Fruit fly (Drosophila melanogaster) whole organism, embryonic: ENCODE measurements around the gene CG31249.
A peak's percentile ranks its signal among the peaks of the same experiment; 100 is the strongest.

Experiments used
- Aef1 ChIP-seq: fragments of 200-800 bp; sonication (Bioruptor generic); IDR thresholded peaks from 3 replicates; pipeline ENCODE4 v1.3.6; 2022; ENCODE audit warnings: missing biosample characterization, missing genetic modification characterization
- CG10543 ChIP-seq: fragments of 200-800 bp; sonication (Bioruptor generic); optimal IDR thresholded peaks from 3 replicates; lab custom pipeline; 2017; ENCODE audit warnings: missing biosample characterization, mild to moderate bottlenecking, missing genetic modification characterization, moderate library complexity
- CG12659 ChIP-seq: fragments of 200-800 bp; sonication (Bioruptor generic); optimal IDR thresholded peaks from 3 replicates; lab custom pipeline; 2017; ENCODE audit warnings: mild to moderate bottlenecking, missing biosample characterization, missing genetic modification reagents, missing genetic modification characterization
- CG14014 ChIP-seq: fragments of 200-800 bp; sonication (Bioruptor generic); IDR thresholded peaks from 2 replicates; pipeline ENCODE4 v1.3.6; 2022; ENCODE audit warnings: missing biosample characterization, missing genetic modification characterization
- CG14710 ChIP-seq: fragments of 200-800 bp; sonication (Bioruptor generic); optimal IDR thresholded peaks from 3 replicates; lab custom pipeline; 2019; ENCODE audit warnings: missing biosample characterization, mild to moderate bottlenecking, missing genetic modification characterization, moderate library complexity
- CG15011 ChIP-seq: fragments of 200-800 bp; sonication (Bioruptor generic); optimal IDR thresholded peaks from 3 replicates; lab custom pipeline; 2018; ENCODE audit warnings: missing biosample characterization, mild to moderate bottlenecking, missing genetic modification characterization
- CG1529 ChIP-seq: fragments of 200-800 bp; sonication (Bioruptor generic); optimal IDR thresholded peaks from 3 replicates; lab custom pipeline; 2018; ENCODE audit warnings: missing biosample characterization, missing genetic modification characterization
- CG15601 ChIP-seq: fragments of 200-800 bp; sonication (Bioruptor generic); optimal IDR thresholded peaks from 3 replicates; lab custom pipeline; 2019; ENCODE audit warnings: missing biosample characterization, mild to moderate bottlenecking, missing genetic modification characterization, moderate library complexity
- CG1603 ChIP-seq: fragments of 200-800 bp; sonication (Bioruptor generic); optimal IDR thresholded peaks from 2 replicates; lab custom pipeline; 2019; ENCODE audit warnings: missing biosample characterization, mild to moderate bottlenecking, missing genetic modification characterization, moderate library complexity
- CG16779 ChIP-seq: fragments of 200-800 bp; sonication (Bioruptor generic); IDR thresholded peaks from 2 replicates; pipeline ENCODE4 v1.3.6; 2022; ENCODE audit warnings: missing biosample characterization, missing genetic modification characterization
- CG17829 ChIP-seq: fragments of 200-800 bp; optimal IDR thresholded peaks from 2 replicates; lab custom pipeline; 2019; ENCODE audit warnings: missing biosample characterization, mild to moderate bottlenecking, missing genetic modification characterization, moderate library complexity
- CG17912 ChIP-seq: fragments of 200-800 bp; sonication (Bioruptor generic); optimal IDR thresholded peaks from 2 replicates; lab custom pipeline; 2018; ENCODE audit warnings: missing biosample characterization, mild to moderate bottlenecking, missing genetic modification characterization
- CG18476 ChIP-seq: fragments of 200-800 bp; sonication (Bioruptor generic); optimal IDR thresholded peaks from 2 replicates; lab custom pipeline; 2016; ENCODE audit warnings: missing biosample characterization, mild to moderate bottlenecking, missing genetic modification characterization
- CG2129 ChIP-seq: fragments of 200-800 bp; sonication (Bioruptor generic); IDR thresholded peaks from 2 replicates; pipeline ENCODE4 v1.3.6; 2022; ENCODE audit warnings: missing biosample characterization, missing genetic modification characterization; ENCODE audit not compliant: partially characterized antibody
- CG31365 ChIP-seq: fragments of 200-800 bp; sonication (Bioruptor generic); optimal IDR thresholded peaks from 2 replicates; lab custom pipeline; 2018; ENCODE audit warnings: missing biosample characterization, mild to moderate bottlenecking, missing genetic modification characterization
- CG33557 ChIP-seq: fragments of 200-800 bp; sonication (Bioruptor generic); optimal IDR thresholded peaks from 2 replicates; lab custom pipeline; 2019; ENCODE audit warnings: missing biosample characterization, mild to moderate bottlenecking, missing genetic modification characterization, moderate library complexity
- CG7745 ChIP-seq: fragments of 200-800 bp; sonication (Bioruptor generic); optimal IDR thresholded peaks from 2 replicates; lab custom pipeline; 2018; ENCODE audit warnings: missing biosample characterization, mild to moderate bottlenecking, missing genetic modification characterization, moderate library complexity
- CG8359 ChIP-seq: fragments of 200-800 bp; sonication (Bioruptor generic); optimal IDR thresholded peaks from 2 replicates; lab custom pipeline; 2017; ENCODE audit warnings: missing biosample characterization, mild to moderate bottlenecking, missing genetic modification characterization, borderline replicate concordance
- CG8944 ChIP-seq: fragments of 200-800 bp; sonication (Bioruptor generic); optimal IDR thresholded peaks from 3 replicates; lab custom pipeline; 2016; ENCODE audit warnings: missing biosample characterization, missing genetic modification characterization
- CG9727 ChIP-seq: fragments of 200-800 bp; sonication (Bioruptor generic); optimal IDR thresholded peaks from 3 replicates; lab custom pipeline; 2017; ENCODE audit warnings: missing biosample characterization, mild to moderate bottlenecking, missing genetic modification characterization
- Chrac-16 ChIP-seq: fragments of 200-800 bp; sonication (Bioruptor generic); optimal IDR thresholded peaks from 3 replicates; lab custom pipeline; 2016; ENCODE audit warnings: missing biosample characterization, missing genetic modification characterization
- D19A ChIP-seq: fragments of 200-800 bp; optimal IDR thresholded peaks from 3 replicates; lab custom pipeline; 2019; ENCODE audit warnings: missing biosample characterization, mild to moderate bottlenecking, missing genetic modification characterization, moderate library complexity
- Dip3 ChIP-seq: fragments of 200-800 bp; sonication (Bioruptor generic); optimal IDR thresholded peaks from 3 replicates; lab custom pipeline; 2016; ENCODE audit warnings: missing biosample characterization, missing genetic modification characterization
- Doc2 ChIP-seq: fragments of 200-800 bp; sonication (Bioruptor generic); IDR thresholded peaks from 2 replicates; pipeline ENCODE4 v1.3.6; 2022; ENCODE audit warnings: missing biosample characterization, missing genetic modification characterization
- Hmr ChIP-seq: fragments of 200-800 bp; sonication (Bioruptor generic); optimal IDR thresholded peaks from 3 replicates; lab custom pipeline; 2017; ENCODE audit warnings: mild to moderate bottlenecking, missing biosample characterization, missing genetic modification reagents, missing genetic modification characterization
- Myb ChIP-seq: fragments of 200-800 bp; sonication (Bioruptor generic); optimal IDR thresholded peaks from 2 replicates; lab custom pipeline; 2016; ENCODE audit warnings: missing biosample characterization, missing genetic modification characterization
- NFAT ChIP-seq: fragments of 200-800 bp; sonication (Bioruptor generic); IDR thresholded peaks from 2 replicates; pipeline ENCODE4 v1.3.6; 2022; ENCODE audit warnings: missing biosample characterization, missing genetic modification characterization
- Nf-YC ChIP-seq: fragments of 200-800 bp; optimal IDR thresholded peaks from 3 replicates; lab custom pipeline; 2019; ENCODE audit warnings: missing biosample characterization, mild to moderate bottlenecking, missing genetic modification characterization, moderate library complexity
- Pdp1 ChIP-seq, 2 experiments: fragments of 200-800 bp; sonication (Bioruptor generic); optimal IDR thresholded peaks; 3 replicates each; lab custom pipeline; 2016; ENCODE audit warnings: missing biosample characterization in 2 of 2, missing genetic modification characterization in 2 of 2, mild to moderate bottlenecking in 1 of 2, moderate library complexity in 1 of 2
- Vsx1 ChIP-seq: fragments of 200-800 bp; sonication (Bioruptor generic); optimal IDR thresholded peaks from 2 replicates; lab custom pipeline; 2017; ENCODE audit warnings: missing biosample characterization, mild to moderate bottlenecking, missing genetic modification characterization, missing genetic modification reagents
- al ChIP-seq: fragments of 200-800 bp; sonication (Bioruptor generic); IDR thresholded peaks from 2 replicates; pipeline ENCODE4 v1.3.6; 2022; ENCODE audit warnings: missing biosample characterization, missing genetic modification characterization
- bab2 ChIP-seq: fragments of 200-800 bp; sonication (Bioruptor generic); optimal IDR thresholded peaks from 2 replicates; lab custom pipeline; 2016; ENCODE audit warnings: missing biosample characterization, missing genetic modification characterization
- crp ChIP-seq, 2 experiments: fragments of 200-800 bp; sonication (Bioruptor generic); optimal IDR thresholded peaks; 2 replicates in 1 of 2; 3 replicates in 1 of 2; lab custom pipeline; 2017; ENCODE audit warnings: missing biosample characterization in 2 of 2, missing genetic modification characterization in 2 of 2, mild to moderate bottlenecking in 1 of 2, moderate library complexity in 1 of 2
- ems ChIP-seq: fragments of 200-800 bp; sonication (Bioruptor generic); optimal IDR thresholded peaks from 3 replicates; lab custom pipeline; 2016; ENCODE audit warnings: missing biosample characterization, missing genetic modification characterization
- exex ChIP-seq: fragments of 200-800 bp; sonication (Bioruptor generic); optimal IDR thresholded peaks from 4 replicates; lab custom pipeline; 2018; ENCODE audit warnings: missing biosample characterization, mild to moderate bottlenecking, missing genetic modification characterization, moderate library complexity
- gcm ChIP-seq: fragments of 200-800 bp; sonication (Bioruptor generic); optimal IDR thresholded peaks from 2 replicates; lab custom pipeline; 2019; ENCODE audit warnings: missing biosample characterization, mild to moderate bottlenecking, missing genetic modification characterization, moderate library complexity
- gem ChIP-seq: fragments of 200-800 bp; sonication (Bioruptor generic); optimal IDR thresholded peaks from 2 replicates; lab custom pipeline; 2019; ENCODE audit warnings: missing biosample characterization, mild to moderate bottlenecking, missing genetic modification characterization, moderate library complexity
- kay ChIP-seq: fragments of 200-800 bp; sonication (Bioruptor generic); optimal IDR thresholded peaks from 2 replicates; lab custom pipeline; 2016; ENCODE audit warnings: missing biosample characterization, missing genetic modification characterization
- knrl ChIP-seq: fragments of 200-800 bp; sonication (Bioruptor generic); IDR thresholded peaks from 3 replicates; pipeline ENCODE4 v1.3.6; 2022; ENCODE audit warnings: missing biosample characterization, missing genetic modification characterization; ENCODE audit not compliant: partially characterized antibody
- lilli ChIP-seq: fragments of 200-800 bp; sonication (Bioruptor generic); optimal IDR thresholded peaks from 3 replicates; lab custom pipeline; 2016; ENCODE audit warnings: missing biosample characterization, missing genetic modification characterization
- lola ChIP-seq, 3 experiments: fragments of >200 bp in 2 of 3; fragments of 200-800 bp in 1 of 3; sonication (Bioruptor generic) in 1 of 3; optimal IDR thresholded peaks; 2 replicates each; lab custom pipeline; 2017 to 2019; ENCODE audit warnings: missing biosample characterization in 3 of 3, missing genetic modification characterization in 3 of 3, mild to moderate bottlenecking in 1 of 3, moderate library complexity in 1 of 3
- odd ChIP-seq: fragments of 200-800 bp; sonication (Bioruptor generic); optimal IDR thresholded peaks from 2 replicates; lab custom pipeline; 2017; ENCODE audit warnings: missing biosample characterization, mild to moderate bottlenecking, missing genetic modification characterization
- phol ChIP-seq: fragments of 200-800 bp; sonication (Bioruptor generic); optimal IDR thresholded peaks from 3 replicates; lab custom pipeline; 2018; ENCODE audit warnings: missing biosample characterization, mild to moderate bottlenecking, missing genetic modification characterization, moderate library complexity
- salm ChIP-seq: fragments of 200-800 bp; sonication (Bioruptor generic); optimal IDR thresholded peaks from 2 replicates; lab custom pipeline; 2018; ENCODE audit warnings: missing biosample characterization, mild to moderate bottlenecking, missing genetic modification characterization
- sens ChIP-seq: fragments of 200-800 bp; sonication (Bioruptor generic); peaks from one replicate; lab custom pipeline; 2016; ENCODE audit warnings: missing biosample characterization, missing genetic modification characterization
- slp2 ChIP-seq: fragments of 200-800 bp; sonication (Bioruptor generic); optimal IDR thresholded peaks from 2 replicates; lab custom pipeline; 2016; ENCODE audit warnings: missing biosample characterization, missing genetic modification characterization
- ssp ChIP-seq: fragments of 200-800 bp; sonication (Bioruptor generic); IDR thresholded peaks from 2 replicates; pipeline ENCODE4 v1.3.6; 2022; ENCODE audit warnings: missing biosample characterization, missing genetic modification characterization
- stwl ChIP-seq: fragments of 200-800 bp; sonication (Bioruptor generic); optimal IDR thresholded peaks from 3 replicates; lab custom pipeline; 2018; ENCODE audit warnings: missing biosample characterization, mild to moderate bottlenecking, missing genetic modification characterization, moderate library complexity
- vvl ChIP-seq: fragments of 200-800 bp; sonication (Bioruptor generic); IDR thresholded peaks from 2 replicates; pipeline ENCODE4 v1.3.6; 2022; ENCODE audit warnings: missing biosample characterization, missing genetic modification characterization
- zfh2 ChIP-seq: fragments of 200-800 bp; sonication (Bioruptor generic); optimal IDR thresholded peaks from 2 replicates; lab custom pipeline; 2016; ENCODE audit warnings: missing biosample characterization, missing genetic modification characterization

Gene CG31249

DNA sequence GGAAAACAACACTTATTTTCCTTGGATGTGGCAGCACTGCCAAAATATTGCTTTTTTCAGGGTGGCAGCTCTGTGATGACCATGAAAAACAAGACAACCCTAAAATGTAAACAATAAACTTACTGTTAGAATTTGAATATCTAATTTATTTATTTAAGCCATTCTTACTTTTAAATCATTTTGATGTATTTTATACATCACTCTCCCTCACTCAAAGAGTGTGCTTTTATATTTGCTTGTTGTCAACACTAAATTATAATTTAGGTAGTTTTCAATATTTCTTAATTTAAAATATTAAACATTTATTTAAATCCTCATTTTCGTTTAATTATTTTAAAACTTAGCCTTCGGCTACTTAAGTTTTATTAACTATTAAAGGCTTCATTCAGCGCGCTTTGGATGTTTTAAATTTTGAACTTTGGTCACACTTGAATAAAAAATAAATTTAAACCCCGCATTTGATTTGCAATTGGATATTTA, 16.0 kb downstream of the CG31249 start, which contains the start of the genes CG7523 and Mps1 (continued):
- TF ChIP-seq CG17912 (GFP tag; lab: Kevin White, UChicago) (peak; percentile 59), phol (peak; percentile 51), Myb (GFP tag; lab: Kevin White, UChicago) (peak; percentile 91), Pdp1 (GFP tag; optimal IDR thresholded peaks at IDR 0.05; lab: Kevin White, UChicago) (no peak), lola (GFP tag; optimal IDR thresholded peaks at IDR 0.05; lab: Kevin White, UChicago) (peak in 1 of 3 experiments; percentile 19), odd (GFP tag; lab: Kevin White, UChicago) (no peak), CG1529 (GFP tag; lab: Kevin White, UChicago) (no peak), crp (GFP tag; optimal IDR thresholded peaks at IDR 0.05; lab: Kevin White, UChicago) (peak in 1 of 2 experiments; percentile 11), CG17829 (tag; lab: Kevin White, UChicago) (peak; percentile 44), zfh2 (no peak), Dip3 (GFP tag; lab: Kevin White, UChicago) (no peak), CG18476 (GFP tag; lab: Kevin White, UChicago) (no peak), CG31365 (tag; lab: Kevin White, UChicago) (no peak), al (GFP tag; lab: Robert Waterston, UW) (no peak), CG16779 (GFP tag; lab: Robert Waterston, UW) (no peak), CG12659 (GFP tag; lab: Kevin White, UChicago) (peak; percentile 68), bab2 (no peak), exex (tag; lab: Kevin White, UChicago) (no peak), lilli (GFP tag; lab: Kevin White, UChicago) (peak; percentile 31), gem (tag; lab: Kevin White, UChicago) (no peak), D19A (peak; percentile 7), CG10543 (peak; percentile 7), Chrac-16 (GFP tag; lab: Kevin White, UChicago) (no peak), Nf-YC (tag; lab: Kevin White, UChicago) (peak; percentile 26), CG8359 (GFP tag; lab: Kevin White, UChicago) (no peak), CG8944 (GFP tag; lab: Kevin White, UChicago) (no peak), CG15601 (tag; lab: Kevin White, UChicago) (peak; percentile 55), salm (tag; lab: Kevin White, UChicago) (no peak), CG14014 (GFP tag; lab: Robert Waterston, UW) (no peak), Aef1 (GFP tag; lab: Robert Waterston, UW) (no peak), NFAT (GFP tag; lab: Robert Waterston, UW) (peak; percentile 6; the same call in 1 of the 2 replicates), CG2129 (GFP tag; lab: Robert Waterston, UW) (no peak), kay (peak; percentile 65), vvl (peak; percentile 44), gcm (GFP tag; lab: Kevin White, UChicago) (peak; percentile 20), ems (no peak), CG33557 (GFP tag; lab: Kevin White, UChicago) (peak; percentile 4), CG1603 (tag; lab: Kevin White, UChicago) (peak; percentile 66), ssp (GFP tag; lab: Robert Waterston, UW) (no peak), sens (GFP tag; lab: Kevin White, UChicago) (peak; percentile 39), Doc2 (no peak), knrl (GFP tag; lab: Robert Waterston, UW) (0 out of 3 replicates have a peak, but pooled peaks have one; percentile 26), CG15011 (GFP tag; lab: Kevin White, UChicago) (no peak), CG14710 (tag; lab: Kevin White, UChicago) (peak; percentile 98), Vsx1 (GFP tag; lab: Kevin White, UChicago) (no peak), CG7745 (tag; lab: Kevin White, UChicago) (no peak), stwl (tag; lab: Kevin White, UChicago) (peak; percentile 87), slp2 (GFP tag; lab: Kevin White, UChicago) (no peak), Hmr (peak; percentile 77), CG9727 (GFP tag; lab: Kevin White, UChicago) (peak; percentile 10)
